Fruit fly (Drosophila melanogaster) whole organism, wandering third instar larva: ENCODE measurements around the gene Dus1.
A peak's percentile ranks its signal among the peaks of the same experiment; 100 is the strongest.

Experiments used
- Abd-B ChIP-seq: fragments of >200 bp; optimal IDR thresholded peaks from 2 replicates; lab custom pipeline; 2017; ENCODE audit warnings: missing biosample characterization, missing genetic modification characterization
- CG32264 ChIP-seq: fragments of 200-800 bp; sonication (Bioruptor generic); optimal IDR thresholded peaks from 2 replicates; lab custom pipeline; 2016; ENCODE audit warnings: missing biosample characterization, missing genetic modification characterization
- CG9705 ChIP-seq: fragments of 200-800 bp; sonication (Bioruptor generic); optimal IDR thresholded peaks from 2 replicates; lab custom pipeline; 2018; ENCODE audit warnings: missing biosample characterization, mild to moderate bottlenecking, missing genetic modification characterization
- CrebA ChIP-seq: fragments of 200-800 bp; sonication (Bioruptor generic); optimal IDR thresholded peaks from 2 replicates; lab custom pipeline; 2016; ENCODE audit warnings: missing biosample characterization, mild to moderate bottlenecking, missing genetic modification characterization, borderline replicate concordance
- Dfd ChIP-seq: fragments of >200 bp; optimal IDR thresholded peaks from 2 replicates; lab custom pipeline; 2017; ENCODE audit warnings: missing biosample characterization, missing genetic modification characterization
- Dif ChIP-seq: fragments of 200-275, 200-300 bp; sonication (Bioruptor generic); optimal IDR thresholded peaks from 2 replicates; lab custom pipeline; 2018; ENCODE audit warnings: missing biosample characterization, missing genetic modification characterization; ENCODE audit not compliant: partially characterized antibody
- GATAd ChIP-seq: sonication (Bioruptor generic); optimal IDR thresholded peaks from 2 replicates; lab custom pipeline; 2016; ENCODE audit warnings: missing biosample characterization, missing genetic modification characterization
- HLH106 ChIP-seq: fragments of 200-800 bp; optimal IDR thresholded peaks from 3 replicates; lab custom pipeline; 2019; ENCODE audit warnings: missing biosample characterization, mild to moderate bottlenecking, missing genetic modification characterization, moderate library complexity
- Hnf4 ChIP-seq: fragments of 200-800 bp; sonication (Bioruptor generic); optimal IDR thresholded peaks from 2 replicates; lab custom pipeline; 2016; ENCODE audit warnings: missing biosample characterization, mild to moderate bottlenecking, missing genetic modification characterization
- Hr78 ChIP-seq: fragments of >200 bp; optimal IDR thresholded peaks from 2 replicates; lab custom pipeline; 2017; ENCODE audit warnings: missing biosample characterization, missing genetic modification characterization
- Hr83 ChIP-seq: fragments of 200-300 bp; sonication (Bioruptor generic); optimal IDR thresholded peaks from 2 replicates; lab custom pipeline; 2016; ENCODE audit warnings: missing biosample characterization, mild to moderate bottlenecking, missing genetic modification characterization, moderate library complexity; ENCODE audit not compliant: poor library complexity, severe bottlenecking
- Jra ChIP-seq: sonication (Bioruptor generic); optimal IDR thresholded peaks from 2 replicates; lab custom pipeline; 2016; ENCODE audit warnings: missing biosample characterization, missing genetic modification characterization
- Mio ChIP-seq: sonication (Bioruptor generic); optimal IDR thresholded peaks from 2 replicates; lab custom pipeline; 2016; ENCODE audit warnings: missing biosample characterization, missing genetic modification characterization
- Myc ChIP-seq: fragments of >200 bp; optimal IDR thresholded peaks from 2 replicates; lab custom pipeline; 2017
- N ChIP-seq: fragments of >200 bp; optimal IDR thresholded peaks from 2 replicates; lab custom pipeline; 2018; ENCODE audit warnings: missing biosample characterization, missing external identifiers, missing genetic modification characterization
- OdsH ChIP-seq: fragments of 200-800 bp; sonication (Bioruptor generic); optimal IDR thresholded peaks from 2 replicates; lab custom pipeline; 2016; ENCODE audit warnings: missing biosample characterization, mild to moderate bottlenecking, missing genetic modification characterization
- Rel ChIP-seq, 2 experiments: fragments of 200-800 bp; sonication (Bioruptor generic) in 1 of 2; optimal IDR thresholded peaks; 2 replicates in 1 of 2; 3 replicates in 1 of 2; lab custom pipeline; 2016 to 2019; ENCODE audit warnings: mild to moderate bottlenecking in 2 of 2, missing biosample characterization in 2 of 2, missing genetic modification characterization in 2 of 2, moderate library complexity in 1 of 2
- Sp1 ChIP-seq: fragments of 200-800 bp; sonication (Bioruptor generic); optimal IDR thresholded peaks from 3 replicates; lab custom pipeline; 2019; ENCODE audit warnings: missing biosample characterization, mild to moderate bottlenecking, missing genetic modification characterization, moderate library complexity
- Vsx2 ChIP-seq: fragments of 200-300, 225-300 bp; sonication (Bioruptor generic); optimal IDR thresholded peaks from 2 replicates; lab custom pipeline; 2018; ENCODE audit warnings: missing biosample characterization, missing genetic modification characterization; ENCODE audit not compliant: partially characterized antibody
- br ChIP-seq: fragments of 200-800 bp; sonication (Bioruptor generic); optimal IDR thresholded peaks from 2 replicates; lab custom pipeline; 2016; ENCODE audit warnings: missing biosample characterization, missing genetic modification characterization
- brk ChIP-seq: fragments of 200-800 bp; sonication (Bioruptor generic); optimal IDR thresholded peaks from 2 replicates; lab custom pipeline; 2016; ENCODE audit warnings: missing biosample characterization, mild to moderate bottlenecking, missing genetic modification characterization
- dl ChIP-seq, 2 experiments: fragments of 175-275, 200-275 bp in 1 of 2; fragments of 200-275 bp in 1 of 2; sonication (Bioruptor generic); optimal IDR thresholded peaks; lab custom pipeline; 2018; ENCODE audit warnings: mild to moderate bottlenecking in 2 of 2, missing biosample characterization in 2 of 2, missing genetic modification characterization in 2 of 2, moderate library complexity in 2 of 2; ENCODE audit not compliant: partially characterized antibody in 2 of 2, insufficient read depth in 1 of 2
- dmrt93B ChIP-seq: fragments of 200-800 bp; sonication (Bioruptor generic); optimal IDR thresholded peaks from 2 replicates; lab custom pipeline; 2018; ENCODE audit warnings: missing biosample characterization, mild to moderate bottlenecking, missing genetic modification characterization
- dsf ChIP-seq: sonication (Bioruptor generic); optimal IDR thresholded peaks from 2 replicates; lab custom pipeline; 2016; ENCODE audit warnings: missing biosample characterization, missing genetic modification characterization, borderline replicate concordance
- ey ChIP-seq: fragments of 200-800 bp; sonication (Bioruptor generic); optimal IDR thresholded peaks from 2 replicates; lab custom pipeline; 2016; ENCODE audit warnings: missing biosample characterization, missing genetic modification characterization
- foxo ChIP-seq, 2 experiments: fragments of 200-800 bp; sonication (Bioruptor generic); optimal IDR thresholded peaks; 2 replicates in 1 of 2; 3 replicates in 1 of 2; lab custom pipeline; 2016 to 2017; ENCODE audit warnings: missing biosample characterization in 2 of 2, missing genetic modification characterization in 2 of 2
- fru ChIP-seq: fragments of 200-800 bp; sonication (Bioruptor generic); optimal IDR thresholded peaks from 3 replicates; lab custom pipeline; 2016; ENCODE audit warnings: missing biosample characterization, mild to moderate bottlenecking, missing genetic modification characterization
- h ChIP-seq: fragments of 200-800 bp; sonication (Bioruptor generic); optimal IDR thresholded peaks from 3 replicates; lab custom pipeline; 2016; ENCODE audit warnings: missing biosample characterization, mild to moderate bottlenecking, missing genetic modification characterization
- jim ChIP-seq: fragments of 175-275, 200-325 bp; sonication (Bioruptor generic); optimal IDR thresholded peaks from 2 replicates; lab custom pipeline; 2016; ENCODE audit warnings: missing biosample characterization, mild to moderate bottlenecking, missing genetic modification characterization
- lola ChIP-seq: fragments of >200 bp; optimal IDR thresholded peaks from 2 replicates; lab custom pipeline; 2017; ENCODE audit warnings: missing biosample characterization, missing genetic modification characterization
- pan ChIP-seq: fragments of >200 bp; optimal IDR thresholded peaks from 2 replicates; lab custom pipeline; 2017
- psq ChIP-seq: fragments of 200-800 bp; sonication (Bioruptor generic); optimal IDR thresholded peaks from 3 replicates; lab custom pipeline; 2017; ENCODE audit warnings: missing biosample characterization, mild to moderate bottlenecking, missing genetic modification characterization, moderate library complexity
- rgr ChIP-seq: fragments of 200-800 bp; sonication (Bioruptor generic); optimal IDR thresholded peaks from 3 replicates; lab custom pipeline; 2016; ENCODE audit warnings: missing biosample characterization, mild to moderate bottlenecking, missing genetic modification characterization
- sage ChIP-seq: fragments of 200-800 bp; sonication (Bioruptor generic); optimal IDR thresholded peaks from 2 replicates; lab custom pipeline; 2016; ENCODE audit warnings: missing biosample characterization, mild to moderate bottlenecking, missing genetic modification characterization
- sv ChIP-seq: fragments of 200-800 bp; sonication (Bioruptor generic); optimal IDR thresholded peaks from 3 replicates; lab custom pipeline; 2016; ENCODE audit warnings: missing biosample characterization, missing genetic modification characterization
- tai ChIP-seq: sonication (Bioruptor generic); optimal IDR thresholded peaks from 2 replicates; lab custom pipeline; 2016; ENCODE audit warnings: missing biosample characterization, missing genetic modification characterization
- usp ChIP-seq: fragments of >200 bp; optimal IDR thresholded peaks from 2 replicates; lab custom pipeline; 2017; ENCODE audit warnings: missing biosample characterization, missing genetic modification characterization
- woc ChIP-seq: sonication (Bioruptor generic); optimal IDR thresholded peaks from 2 replicates; lab custom pipeline; 2016; ENCODE audit warnings: missing biosample characterization, mild to moderate bottlenecking, missing genetic modification characterization

The Dus1 gene

DNA sequence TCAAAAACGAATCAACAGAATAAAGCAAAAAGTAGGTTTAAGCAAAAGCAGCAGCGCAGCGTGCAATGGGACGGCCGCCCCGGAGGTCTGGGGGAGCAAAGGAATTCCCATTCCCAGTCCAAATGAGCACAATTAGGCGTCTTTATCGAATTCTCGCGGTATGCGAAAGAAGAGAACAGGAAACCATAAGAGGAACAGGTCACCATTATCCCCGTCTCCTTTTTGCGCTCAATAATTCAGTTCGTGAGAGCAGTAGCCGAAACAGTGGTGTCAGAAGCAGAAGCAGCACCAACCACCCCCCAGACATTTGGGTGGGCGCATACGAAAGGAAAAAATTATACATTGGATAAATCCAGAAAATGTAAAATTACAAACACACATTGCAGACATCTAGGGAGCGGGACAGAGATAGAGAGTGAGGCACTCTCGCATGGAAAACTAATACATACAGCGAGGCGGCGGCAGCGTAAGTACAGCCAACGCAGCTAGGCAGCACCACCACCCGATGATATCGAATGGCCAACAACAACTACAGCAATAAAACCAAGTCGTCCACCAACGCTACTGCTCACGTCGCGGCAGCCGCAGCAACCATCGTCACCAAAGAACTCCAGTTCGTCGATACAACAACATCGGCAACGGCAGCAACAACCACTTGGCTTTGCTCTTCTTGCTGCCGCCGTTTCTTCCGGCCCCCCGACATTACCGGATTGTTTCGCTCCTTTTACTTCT, 47.5 kb downstream of the Dus1 start:
- TF ChIP-seq psq (GFP tag; lab: Kevin White, UChicago) (peak; percentile 17), CG9705 (no peak)

- no peak for TF ChIP-seq Hr78 (GFP tag; lab: Kevin White, UChicago)
- no peak for TF ChIP-seq jim (GFP tag; lab: Kevin White, UChicago)
- TF ChIP-seq GATAd (GFP tag; lab: Kevin White, UChicago), result no peak
- peak; percentile 56 to 94 for TF ChIP-seq foxo (GFP tag; optimal IDR thresholded peaks at IDR 0.05; lab: Kevin White, UChicago)
- peak; percentile 64 for TF ChIP-seq CrebA (GFP tag; lab: Kevin White, UChicago)
- TF ChIP-seq tai, result peak; percentile 75
- peak; percentile 29 for TF ChIP-seq Rel (GFP tag; optimal IDR thresholded peaks at IDR 0.05; lab: Kevin White, UChicago)
- TF ChIP-seq Rel (tag; optimal IDR thresholded peaks at IDR 0.05; lab: Kevin White, UChicago), result no peak
- TF ChIP-seq rgr (GFP tag; lab: Kevin White, UChicago), result peak; percentile 93
- peak; percentile 57 for TF ChIP-seq dmrt93B (GFP tag; lab: Kevin White, UChicago)
- TF ChIP-seq sv, result peak; percentile 57
- no peak for TF ChIP-seq CG9705
- TF ChIP-seq ey (GFP tag; lab: Kevin White, UChicago), result peak; percentile 90
- TF ChIP-seq dl (GFP tag; optimal IDR thresholded peaks at IDR 0.05; lab: Kevin White, UChicago; ENCODE audit: insufficient read depth in 1 of 2, partially characterized antibody in 2 of 2), result no peak
- no peak for TF ChIP-seq lola
- TF ChIP-seq Sp1 (GFP tag; lab: Kevin White, UChicago), result peak; percentile 76
- TF ChIP-seq OdsH (GFP tag; lab: Kevin White, UChicago), result peak; percentile 83
- TF ChIP-seq Hr83 (GFP tag; lab: Kevin White, UChicago), result peak; percentile 70
- peak; percentile 82 for TF ChIP-seq sage (GFP tag; lab: Kevin White, UChicago)
- TF ChIP-seq pan (lab: Kevin White, UChicago), result no peak
- no peak for TF ChIP-seq Myc (lab: Kevin White, UChicago)
- TF ChIP-seq Jra (GFP tag; lab: Kevin White, UChicago), result peak; percentile 49
- TF ChIP-seq Hnf4 (GFP tag; lab: Kevin White, UChicago), result peak; percentile 88
- TF ChIP-seq Vsx2 (GFP tag; lab: Kevin White, UChicago), result no peak
- TF ChIP-seq usp (GFP tag; lab: Kevin White, UChicago), result no peak
- peak; percentile 25 for TF ChIP-seq Mio (GFP tag; lab: Kevin White, UChicago)
- peak; percentile 87 for TF ChIP-seq fru
- TF ChIP-seq HLH106 (tag; lab: Kevin White, UChicago), result peak; percentile 70
- no peak for TF ChIP-seq psq (GFP tag; lab: Kevin White, UChicago)
- no peak for TF ChIP-seq Abd-B (GFP tag; lab: Kevin White, UChicago)
- no peak for TF ChIP-seq Dif (GFP tag; lab: Kevin White, UChicago)
- TF ChIP-seq dsf (GFP tag; lab: Kevin White, UChicago), result peak; percentile 21
- TF ChIP-seq br (GFP tag; lab: Kevin White, UChicago), result peak; percentile 90
- TF ChIP-seq Dfd, result no peak
- peak; percentile 92 for TF ChIP-seq h
- peak; percentile 82 for TF ChIP-seq woc (GFP tag; lab: Kevin White, UChicago)
- peak; percentile 70 for TF ChIP-seq brk (GFP tag; lab: Kevin White, UChicago)
- peak; percentile 76 for TF ChIP-seq CG32264
- no peak for TF ChIP-seq N (GFP tag; lab: Kevin White, UChicago)
Observed at dm6 chr2L:223351-223750, 48.2 kb downstream of the Dus1 start.
